Worm (Caenorhabditis elegans): ENCODE data around the gene ify-1.

ce11 chrII:5014399-5014798, 40.6 kb downstream of the ify-1 start, which contains the start of gene F59A6.2:
- TF ChIP-seq unc-62 (GFP tag; optimal IDR thresholded peaks at IDR 0.05 in 1 of 2), result no peak
- TF ChIP-seq unc-62 (tag; optimal IDR thresholded peaks at IDR 0.05), result no peak
- no peak for TF ChIP-seq nhr-77 (tag; optimal IDR thresholded peaks at IDR 0.05)
- no peak for TF ChIP-seq unc-130 (GFP tag; optimal IDR thresholded peaks at IDR 0.05)
- no peak for TF ChIP-seq F44E2.7 (GFP tag; IDR thresholded peaks at IDR 0.05)
- no peak for TF ChIP-seq lin-13 (GFP tag; optimal IDR thresholded peaks at IDR 0.05)
- TF ChIP-seq dpl-1 (GFP tag; optimal IDR thresholded peaks at IDR 0.05), result no peak
- TF ChIP-seq snpc-4 (tag; optimal IDR thresholded peaks at IDR 0.05), result no peak
- no peak for TF ChIP-seq duxl-1 (tag; optimal IDR thresholded peaks at IDR 0.05; ENCODE audit: poor library complexity)
- TF ChIP-seq hif-1 (tag; optimal IDR thresholded peaks at IDR 0.05), result no peak
- no peak for TF ChIP-seq nhr-237 (tag; optimal IDR thresholded peaks at IDR 0.05)
- no peak for TF ChIP-seq fkh-10 (GFP tag; optimal IDR thresholded peaks at IDR 0.05)
- no peak for TF ChIP-seq hmg-1.1 (GFP tag; IDR thresholded peaks at IDR 0.05)
- TF ChIP-seq F37D6.2 (tag; optimal IDR thresholded peaks at IDR 0.05), result no peak
